Worm (Caenorhabditis elegans): ENCODE results near the gene nccd-1.

The nccd-1 gene

ce11 chrIV:16988397-16988796 lies at the start of gene nccd-1:
Gene nccd-1 (plus strand): TSS chrIV:16988697.
- TF ChIP-seq nfya-1 (tag; optimal IDR thresholded peaks at IDR 0.05) = no peak
- no peak for TF ChIP-seq sox-2 (GFP tag; IDR thresholded peaks at IDR 0.05)
- TF ChIP-seq sdc-2 (tag; optimal IDR thresholded peaks at IDR 0.05) = no peak
- no peak for TF ChIP-seq pqm-1 (tag; optimal IDR thresholded peaks at IDR 0.05)
- TF ChIP-seq pha-2 (tag; optimal IDR thresholded peaks at IDR 0.05) = no peak
- no peak for TF ChIP-seq eyg-1 (tag; optimal IDR thresholded peaks at IDR 0.05)
- TF ChIP-seq gmeb-2 (tag; optimal IDR thresholded peaks at IDR 0.05) = no peak
- TF ChIP-seq unc-3 (GFP tag; conservative IDR thresholded peaks at IDR 0.05) = no peak
- no peak for TF ChIP-seq unc-3 (tag; optimal IDR thresholded peaks at IDR 0.05)
- TF ChIP-seq ceh-22 (tag; optimal IDR thresholded peaks at IDR 0.05) = no peak
- no peak for TF ChIP-seq unc-86 (tag; optimal IDR thresholded peaks at IDR 0.05)
- TF ChIP-seq hlh-8 (tag; optimal IDR thresholded peaks at IDR 0.05) = no peak
- no peak for TF ChIP-seq nhr-232 (tag; optimal IDR thresholded peaks at IDR 0.05)

- TF ChIP-seq fax-1 (tag; optimal IDR thresholded peaks at IDR 0.05) = no peak
- TF ChIP-seq dmd-4 (tag; optimal IDR thresholded peaks at IDR 0.05; ENCODE audit: borderline replicate concordance) = no peak
- no peak for TF ChIP-seq ama-1 (optimal IDR thresholded peaks at IDR 0.05)
- TF ChIP-seq unc-3 (GFP tag; conservative IDR thresholded peaks at IDR 0.05) = no peak
- no peak for TF ChIP-seq unc-3 (tag; optimal IDR thresholded peaks at IDR 0.05)
- TF ChIP-seq unc-86 (tag; optimal IDR thresholded peaks at IDR 0.05) = no peak
- TF ChIP-seq pha-4 (tag; optimal IDR thresholded peaks at IDR 0.05) = no peak
- no peak for TF ChIP-seq elt-2 (tag; optimal IDR thresholded peaks at IDR 0.05)
- TF ChIP-seq eyg-1 (tag; optimal IDR thresholded peaks at IDR 0.05) = no peak
Measured at ce11 chrIV:16939001-16939400, 49.5 kb upstream of the nccd-1 start, which contains the start of gene Y116A8C.10. Gene Y116A8C.10 (minus strand): TSS chrIV:16939101.

ce11 chrIV:16946746-16947145 lies 41.8 kb upstream of the nccd-1 start, which contains the start of the genes Y116A8C.9 and arf-6:
Gene Y116A8C.9 (minus strand): TSS chrIV:16946800.
Gene arf-6 (plus strand): TSS chrIV:16947120.
- peak; percentile 56 for TF ChIP-seq gmeb-2 (tag; optimal IDR thresholded peaks at IDR 0.05)
- peak; percentile 43 for TF ChIP-seq zip-5 (tag; optimal IDR thresholded peaks at IDR 0.05)
- peak; percentile 44 for TF ChIP-seq fax-1 (tag; optimal IDR thresholded peaks at IDR 0.05)
- peak; percentile 29 for TF ChIP-seq che-1 (tag; optimal IDR thresholded peaks at IDR 0.05)
- TF ChIP-seq madf-2 (tag; optimal IDR thresholded peaks at IDR 0.05) = peak; percentile 27
- TF ChIP-seq unc-55 (GFP tag; optimal IDR thresholded peaks at IDR 0.05) = no peak
- peak; percentile 61 for TF ChIP-seq ceh-31 (tag; optimal IDR thresholded peaks at IDR 0.05)
- TF ChIP-seq lin-11 (tag; optimal IDR thresholded peaks at IDR 0.05) = no peak
- TF ChIP-seq ceh-45 (GFP tag; IDR thresholded peaks at IDR 0.05) = no peak
- peak; percentile 18 for TF ChIP-seq syd-9 (tag; optimal IDR thresholded peaks at IDR 0.05)
- peak; percentile 24 for TF ChIP-seq rnt-1 (tag; optimal IDR thresholded peaks at IDR 0.05)
- peak; percentile 42 for TF ChIP-seq tbx-2 (tag; optimal IDR thresholded peaks at IDR 0.05)
- no peak for TF ChIP-seq pha-2 (tag; optimal IDR thresholded peaks at IDR 0.05)
- TF ChIP-seq ceh-18 (tag; optimal IDR thresholded peaks at IDR 0.05) = no peak
- no peak for TF ChIP-seq ama-1 (optimal IDR thresholded peaks at IDR 0.05)
- TF ChIP-seq lim-6 (tag; optimal IDR thresholded peaks at IDR 0.05) = peak; percentile 41
- peak; percentile 59 for TF ChIP-seq ceh-34 (tag; optimal IDR thresholded peaks at IDR 0.05)
- peak; percentile 35 for TF ChIP-seq F13H6.1 (tag; optimal IDR thresholded peaks at IDR 0.05)
- TF ChIP-seq nfya-1 (tag; optimal IDR thresholded peaks at IDR 0.05) = peak; percentile 55
- no peak for TF ChIP-seq elt-4 (tag; optimal IDR thresholded peaks at IDR 0.05)
- TF ChIP-seq nhr-11 (tag; optimal IDR thresholded peaks at IDR 0.05) = no peak
- TF ChIP-seq ceh-6 (GFP tag; optimal IDR thresholded peaks at IDR 0.05) = no peak
- peak; percentile 53 for TF ChIP-seq pat-9 (tag; optimal IDR thresholded peaks at IDR 0.05)
- TF ChIP-seq npax-4 (tag; optimal IDR thresholded peaks at IDR 0.05) = peak; percentile 6
- TF ChIP-seq T23F11.4 (GFP tag; optimal IDR thresholded peaks at IDR 0.05) = peak; percentile 54
- TF ChIP-seq hlh-13 (GFP tag; optimal IDR thresholded peaks at IDR 0.05) = peak; percentile 7
- no peak for TF ChIP-seq pag-3 (tag; optimal IDR thresholded peaks at IDR 0.05; ENCODE audit: borderline replicate concordance)
- TF ChIP-seq ceh-30 (tag; optimal IDR thresholded peaks at IDR 0.05) = no peak
- TF ChIP-seq hlh-8 (tag; optimal IDR thresholded peaks at IDR 0.05) = peak; percentile 22
- no peak for TF ChIP-seq fkh-6 (tag; optimal IDR thresholded peaks at IDR 0.05)
- peak; percentile 56 for TF ChIP-seq ceh-2 (tag; optimal IDR thresholded peaks at IDR 0.05)
- TF ChIP-seq ref-2 (tag; optimal IDR thresholded peaks at IDR 0.05) = peak; percentile 1
- no peak for TF ChIP-seq unc-3 (GFP tag; conservative IDR thresholded peaks at IDR 0.05)
- TF ChIP-seq unc-3 (tag; optimal IDR thresholded peaks at IDR 0.05) = peak; percentile 53
- TF ChIP-seq ceh-9 (tag; optimal IDR thresholded peaks at IDR 0.05) = no peak
- peak; percentile 48 for TF ChIP-seq hlh-30 (tag; optimal IDR thresholded peaks at IDR 0.05; ENCODE audit: insufficient read depth)
- peak; percentile 68 for TF ChIP-seq ceh-19 (GFP tag; optimal IDR thresholded peaks at IDR 0.05)
- TF ChIP-seq sdc-2 (tag; optimal IDR thresholded peaks at IDR 0.05) = no peak
- peak; percentile 54 for TF ChIP-seq K02D7.2 (tag; optimal IDR thresholded peaks at IDR 0.05)
- TF ChIP-seq Y22D7AL.16 (tag; optimal IDR thresholded peaks at IDR 0.05) = peak; percentile 45
